Worm (Caenorhabditis elegans): ENCODE results near the gene H04J21.1.

DNA sequence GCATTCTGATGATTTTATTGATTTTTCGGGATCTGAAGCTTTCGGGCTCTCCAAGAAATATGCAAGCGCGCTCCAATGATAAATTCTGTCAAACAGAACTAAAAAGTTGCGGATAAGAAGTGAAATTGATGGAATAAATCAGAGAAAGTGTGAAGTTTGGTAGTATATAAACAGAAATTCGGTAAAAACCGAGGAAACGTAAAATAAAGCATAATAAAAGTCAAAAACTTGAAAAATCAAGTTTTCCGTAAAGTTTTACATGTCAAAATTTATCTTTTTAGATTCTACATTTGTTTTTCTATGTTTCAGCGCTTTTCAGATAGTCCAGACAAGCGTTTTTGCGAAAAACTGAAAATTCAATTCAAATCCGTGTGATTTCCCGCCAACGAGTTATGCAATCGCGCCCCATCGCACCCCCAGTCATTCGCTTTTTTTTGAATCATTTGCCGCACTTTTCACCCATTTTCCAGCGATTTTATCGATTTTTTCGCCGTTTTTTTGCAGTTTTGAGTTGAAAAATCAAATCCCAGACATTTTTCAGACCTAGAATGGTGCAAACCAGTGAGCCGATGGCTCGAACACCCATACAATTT lies 40.6 kb downstream of the H04J21.1 start, which contains the start of the genes Y54F10BM.13 and ppm-1.D:
- TF ChIP-seq nhr-237 (tag; optimal IDR thresholded peaks at IDR 0.05) (no peak), nhr-67 (tag; optimal IDR thresholded peaks at IDR 0.05) (no peak), nhr-23 (tag; optimal IDR thresholded peaks at IDR 0.05) (no peak)

Data from whole organism, L3 larva.